Worm (Caenorhabditis elegans) whole organism, midembryonic: Measurements from ENCODE around the gene F10E9.5.

Experiments used
- cog-1 ChIP-seq: sonication (generic microtip); optimal IDR thresholded peaks from 2 replicates; lab custom pipeline; 2016; ENCODE audit warnings: missing genetic modification characterization, missing compliant biosample characterization
- flt-1 ChIP-seq: fragments of 200-800 bp; sonication (Bioruptor generic); IDR thresholded peaks from 2 replicates; pipeline ENCODE4 v1.3.6; 2022; ENCODE audit warnings: missing genetic modification characterization, missing compliant biosample characterization
- ref-1 ChIP-seq: fragments of 200-800 bp; sonication (Bioruptor generic); conservative IDR thresholded peaks from 2 replicates; pipeline ENCODE4 v1.3.6; 2022; ENCODE audit warnings: missing genetic modification reagents, missing genetic modification characterization, missing compliant biosample characterization
- ztf-23 ChIP-seq: fragments of 200-800 bp; sonication (Bioruptor generic); IDR thresholded peaks from 2 replicates; pipeline ENCODE4 v1.3.6; 2022; ENCODE audit warnings: missing genetic modification reagents, missing genetic modification characterization, missing compliant biosample characterization
- ztf-29 ChIP-seq: fragments of 200-800 bp; sonication (Bioruptor generic); IDR thresholded peaks from 2 replicates; pipeline ENCODE4 v1.3.6; 2022; ENCODE audit warnings: missing genetic modification reagents, missing genetic modification characterization, missing compliant biosample characterization

DNA sequence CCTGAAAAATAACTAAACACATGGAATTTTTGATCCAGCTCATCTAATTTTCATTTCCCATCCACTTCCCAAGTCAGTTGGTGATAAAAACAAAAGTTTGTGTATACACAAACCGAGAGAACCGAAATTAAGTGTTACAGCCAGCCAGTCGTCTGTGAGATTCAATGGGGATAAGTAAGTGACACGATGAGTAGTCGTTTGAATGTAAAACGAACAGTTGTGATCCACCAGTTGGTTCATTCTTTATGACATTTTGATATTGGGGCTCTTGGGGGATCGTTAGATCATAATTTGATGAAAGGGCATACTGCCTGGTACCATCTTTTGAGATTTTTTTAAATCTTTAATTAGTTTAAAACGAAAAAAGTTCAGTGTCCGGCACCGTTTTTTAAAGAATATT, 20.6 kb upstream of the F10E9.5 start:
- TF ChIP-seq cog-1 (tag; lab: Kevin White, UChicago) (no peak), ztf-23 (GFP tag; lab: Robert Waterston, UW) (no peak), ref-1 (no peak), ztf-29 (GFP tag; lab: Robert Waterston, UW) (no peak), flt-1 (GFP tag; lab: Robert Waterston, UW) (no peak)
